Worm (Caenorhabditis elegans) whole organism, young adult: Measurements from ENCODE around the gene F46B3.23.

ENCODE experiments used
- F39B2.1 ChIP-seq: fragments of 200-800 bp; sonication (Bioruptor generic); IDR thresholded peaks from 2 replicates; pipeline ENCODE4 v1.3.6; 2022; ENCODE audit warnings: missing genetic modification reagents, missing genetic modification characterization, missing compliant biosample characterization
- F49E8.2 ChIP-seq: sonication (generic microtip); optimal IDR thresholded peaks from 3 replicates; lab custom pipeline; 2017; ENCODE audit warnings: missing genetic modification characterization, mild to moderate bottlenecking, missing compliant biosample characterization, antibody characterized with exemption, moderate library complexity; ENCODE audit not compliant: insufficient read depth
- F52B5.7 ChIP-seq: sonication (generic microtip); optimal IDR thresholded peaks from 2 replicates; lab custom pipeline; 2016; ENCODE audit warnings: mild to moderate bottlenecking, missing genetic modification characterization, missing compliant biosample characterization
- F57A8.1 ChIP-seq: fragments of 200-800 bp; sonication (Bioruptor generic); optimal IDR thresholded peaks from 2 replicates; lab custom pipeline; 2018; ENCODE audit warnings: mild to moderate bottlenecking, missing genetic modification characterization, moderate library complexity, missing compliant biosample characterization
- T26A5.8 ChIP-seq: sonication (generic microtip); optimal IDR thresholded peaks from 2 replicates; lab custom pipeline; 2016; ENCODE audit warnings: missing genetic modification characterization, missing compliant biosample characterization
- ZK185.1 ChIP-seq: sonication (generic microtip); optimal IDR thresholded peaks from 2 replicates; lab custom pipeline; 2016; ENCODE audit warnings: mild to moderate bottlenecking, missing genetic modification characterization, missing compliant biosample characterization; ENCODE audit not compliant: poor library complexity, severe bottlenecking
- aptf-3 ChIP-seq: fragments of 200-800 bp; sonication (Bioruptor generic); IDR thresholded peaks from 2 replicates; pipeline ENCODE4 v1.3.6; 2022; ENCODE audit warnings: missing genetic modification characterization, missing compliant biosample characterization
- attf-6 ChIP-seq: fragments of 200-800 bp; sonication (Bioruptor generic); IDR thresholded peaks from 2 replicates; pipeline ENCODE4 v1.3.6; 2022; ENCODE audit warnings: missing genetic modification reagents, missing genetic modification characterization, missing compliant biosample characterization
- ceh-100 ChIP-seq: fragments of 200-800 bp; sonication (Bioruptor generic); IDR thresholded peaks from 2 replicates; pipeline ENCODE4 v1.3.6; 2022; ENCODE audit warnings: missing genetic modification reagents, missing genetic modification characterization, missing compliant biosample characterization
- ceh-40 ChIP-seq: fragments of 200-800 bp; sonication (Bioruptor generic); IDR thresholded peaks from 2 replicates; pipeline ENCODE4 v1.3.6; 2022; ENCODE audit warnings: missing genetic modification characterization, missing compliant biosample characterization
- efl-1 ChIP-seq: fragments of 150-350 bp; optimal IDR thresholded peaks from 2 replicates; lab custom pipeline; 2014; ENCODE audit warnings: missing biosample characterization, missing genetic modification reagents, missing genetic modification characterization
- egrh-3 ChIP-seq: fragments of 200-800 bp; sonication (Bioruptor generic); IDR thresholded peaks from 2 replicates; pipeline ENCODE4 v1.3.6; 2022; ENCODE audit warnings: missing genetic modification reagents, missing genetic modification characterization, missing compliant biosample characterization
- ekl-4 ChIP-seq: fragments of 200-800 bp; sonication (Bioruptor generic); IDR thresholded peaks from 2 replicates; pipeline ENCODE4 v1.3.6; 2022; ENCODE audit warnings: missing genetic modification reagents, missing genetic modification characterization, missing compliant biosample characterization
- gei-17 ChIP-seq: fragments of 200-800 bp; sonication (Bioruptor generic); optimal IDR thresholded peaks from 2 replicates; lab custom pipeline; 2018; ENCODE audit warnings: mild to moderate bottlenecking, missing genetic modification characterization, missing compliant biosample characterization
- him-1 ChIP-seq: sonication (generic microtip); optimal IDR thresholded peaks from 2 replicates; lab custom pipeline; 2016; ENCODE audit warnings: missing genotype, missing genetic modification reagents, missing genetic modification characterization, missing compliant biosample characterization
- hmg-20 ChIP-seq: fragments of 200-800 bp; sonication (Bioruptor generic); IDR thresholded peaks from 2 replicates; pipeline ENCODE4 v1.3.6; 2022; ENCODE audit warnings: missing genetic modification reagents, missing genetic modification characterization, missing compliant biosample characterization
- hrde-1 ChIP-seq: sonication (generic microtip); optimal IDR thresholded peaks from 2 replicates; lab custom pipeline; 2016; ENCODE audit warnings: missing genetic modification characterization, mild to moderate bottlenecking, missing compliant biosample characterization, moderate library complexity, missing genotype, missing genetic modification reagents, borderline replicate concordance
- hsf-1 ChIP-seq: fragments of 200-800 bp; sonication (Bioruptor generic); IDR thresholded peaks from 2 replicates; pipeline ENCODE4 v1.3.6; 2022; ENCODE audit warnings: missing genetic modification reagents, missing genetic modification characterization, missing compliant biosample characterization
- lag-1 ChIP-seq: fragments of 200-800 bp; sonication (Bioruptor generic); IDR thresholded peaks from 2 replicates; pipeline ENCODE4 v1.3.6; 2022; ENCODE audit warnings: missing genetic modification reagents, missing genetic modification characterization, missing compliant biosample characterization
- lin-26 ChIP-seq: fragments of 200-800 bp; sonication (Bioruptor generic); IDR thresholded peaks from 2 replicates; pipeline ENCODE4 v1.3.6; 2022; ENCODE audit warnings: missing genetic modification reagents, missing genetic modification characterization, missing compliant biosample characterization
- lin-54 ChIP-seq: fragments of 200-800 bp; sonication (Bioruptor generic); optimal IDR thresholded peaks from 2 replicates; lab custom pipeline; 2018; ENCODE audit warnings: mild to moderate bottlenecking, missing genetic modification characterization, missing compliant biosample characterization
- madf-6 ChIP-seq: fragments of 200-800 bp; sonication (Bioruptor generic); IDR thresholded peaks from 2 replicates; pipeline ENCODE4 v1.3.6; 2022; ENCODE audit warnings: missing genetic modification reagents, missing genetic modification characterization, missing compliant biosample characterization
- mes-4 ChIP-seq: sonication (generic microtip); optimal IDR thresholded peaks from 2 replicates; lab custom pipeline; 2016; ENCODE audit warnings: missing genotype, missing genetic modification characterization, missing compliant biosample characterization
- mxl-1 ChIP-seq: sonication (generic microtip); optimal IDR thresholded peaks from 2 replicates; lab custom pipeline; 2016; ENCODE audit warnings: missing genetic modification characterization, missing compliant biosample characterization
- nfya-1 ChIP-seq: sonication (generic microtip); optimal IDR thresholded peaks from 2 replicates; lab custom pipeline; 2017; ENCODE audit warnings: antibody characterized with exemption, missing compliant biosample characterization, missing genetic modification characterization, borderline replicate concordance; ENCODE audit not compliant: insufficient read depth
- nfya-2 ChIP-seq: fragments of 200-800 bp; sonication (Bioruptor generic); IDR thresholded peaks from 2 replicates; pipeline ENCODE4 v1.3.6; 2022; ENCODE audit warnings: missing genetic modification reagents, missing genetic modification characterization, missing compliant biosample characterization
- nhr-179 ChIP-seq: sonication (generic microtip); optimal IDR thresholded peaks from 2 replicates; lab custom pipeline; 2016; ENCODE audit warnings: mild to moderate bottlenecking, missing genetic modification characterization, missing compliant biosample characterization
- pbrm-1 ChIP-seq: fragments of 200-800 bp; sonication (Bioruptor generic); IDR thresholded peaks from 2 replicates; pipeline ENCODE4 v1.3.6; 2022; ENCODE audit warnings: missing genetic modification reagents, missing genetic modification characterization, missing compliant biosample characterization
- pha-4 ChIP-seq: fragments of 150-350 bp; sonication (generic microtip); optimal IDR thresholded peaks from 2 replicates; lab custom pipeline; 2014; ENCODE audit warnings: missing biosample characterization, missing genetic modification reagents, missing genetic modification characterization
- rcor-1 ChIP-seq: fragments of 200-800 bp; sonication (Bioruptor generic); IDR thresholded peaks from 2 replicates; pipeline ENCODE4 v1.3.6; 2022; ENCODE audit warnings: missing genetic modification reagents, missing genetic modification characterization, missing compliant biosample characterization
- repo-1 ChIP-seq: sonication (generic microtip); optimal IDR thresholded peaks from 2 replicates; lab custom pipeline; 2017; ENCODE audit warnings: mild to moderate bottlenecking, missing genetic modification characterization, missing compliant biosample characterization
- snpc-4 ChIP-seq, 5 experiments: fragments of 150-350 bp in 1 of 5; sonication (generic microtip) in 4 of 5; optimal IDR thresholded peaks; 2 replicates each; lab custom pipeline; 2014 to 2018; ENCODE audit warnings: missing genetic modification characterization in 5 of 5, missing biosample characterization in 3 of 5, antibody characterized with exemption in 2 of 5, mild to moderate bottlenecking in 2 of 5, missing compliant biosample characterization in 2 of 5, missing genotype in 2 of 5, moderate library complexity in 2 of 5, missing genetic modification reagents in 1 of 5
- zim-3 ChIP-seq: sonication (generic microtip); optimal IDR thresholded peaks from 2 replicates; lab custom pipeline; 2017; ENCODE audit warnings: mild to moderate bottlenecking, missing genetic modification characterization, moderate library complexity, missing compliant biosample characterization
- ztf-18 ChIP-seq: sonication (generic microtip); optimal IDR thresholded peaks from 2 replicates; lab custom pipeline; 2016; ENCODE audit warnings: missing genotype, mild to moderate bottlenecking, missing genetic modification characterization, missing compliant biosample characterization
- ztf-6 ChIP-seq: fragments of 200-800 bp; sonication (Bioruptor generic); IDR thresholded peaks from 2 replicates; pipeline ENCODE4 v1.3.6; 2022; ENCODE audit warnings: missing genetic modification reagents, missing genetic modification characterization, missing compliant biosample characterization

The F46B3.23 gene

DNA sequence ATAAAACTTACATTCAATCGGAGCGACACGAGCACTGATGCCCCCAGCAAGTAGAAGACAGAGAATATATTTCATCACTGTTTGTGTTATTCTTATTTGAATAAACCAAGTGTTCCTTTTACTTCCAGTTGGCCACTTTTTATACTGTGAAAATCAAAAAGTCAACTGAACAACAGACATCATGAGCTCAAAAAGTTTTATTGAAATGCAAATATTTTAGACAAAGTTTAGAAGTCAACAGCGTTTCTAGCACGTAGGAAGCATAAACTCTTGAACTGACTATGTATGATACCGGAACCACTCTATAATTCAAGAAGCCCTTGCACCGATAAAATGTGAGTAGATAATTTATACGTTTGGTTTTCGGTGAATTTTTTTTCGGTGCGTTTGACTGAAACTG, 24.7 kb upstream of the F46B3.23 start, which contains the start of gene F46B3.14 (continued):
- TF ChIP-seq madf-6 (GFP tag; lab: Robert Waterston, UW): no peak
- no peak for TF ChIP-seq him-1 (tag; lab: Kevin White, UChicago)
- no peak for TF ChIP-seq ztf-6

DNA sequence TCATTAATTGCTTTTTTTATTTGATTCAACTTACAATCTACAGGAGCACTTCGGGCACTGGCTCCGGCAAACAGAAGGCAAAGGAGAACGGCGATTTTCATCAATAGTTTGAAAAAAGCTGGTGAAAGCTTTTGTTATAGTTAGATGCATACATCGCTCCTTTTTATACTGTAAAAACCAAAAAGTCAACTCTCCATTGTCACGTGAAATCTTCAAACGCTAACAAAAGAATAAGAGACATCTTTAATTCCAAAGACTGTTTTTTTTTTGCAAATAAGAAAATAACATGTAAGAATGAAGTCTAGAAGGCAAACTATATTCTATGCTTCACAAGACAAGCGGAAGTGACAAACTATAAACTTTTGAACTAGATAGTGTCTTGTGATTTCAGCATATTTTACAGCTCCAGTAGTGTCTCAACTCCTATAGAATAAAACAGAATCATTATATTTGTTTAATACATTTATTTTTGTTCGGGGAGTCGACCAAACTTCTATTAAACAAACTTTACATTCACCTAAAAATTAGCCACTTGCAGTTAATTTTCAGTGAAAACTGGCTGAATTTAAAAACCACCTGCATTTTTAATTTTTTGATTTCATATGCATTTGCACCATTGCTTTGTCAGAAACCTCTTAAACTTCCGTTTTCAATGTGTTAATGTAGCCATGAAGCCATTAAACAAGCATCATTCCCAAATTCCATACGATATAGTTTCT, 19.7 kb upstream of the F46B3.23 start, which contains the start of the genes F46B3.9 and srz-18:
TSS of gene F46B3.9 (minus strand) at position 101 of the 719 bp plus-strand sequence.
TSS of gene srz-18 (plus strand) at position 669 of the 719 bp plus-strand sequence.
- TF ChIP-seq efl-1 (GFP tag; lab: Kevin White, UChicago): no peak
- TF ChIP-seq aptf-3 (GFP tag; lab: Robert Waterston, UW): no peak
- TF ChIP-seq F57A8.1 (GFP tag; lab: Kevin White, UChicago): no peak
- no peak for TF ChIP-seq zim-3 (tag; lab: Kevin White, UChicago)
- TF ChIP-seq ZK185.1: no peak
- TF ChIP-seq pha-4 (tag; lab: Kevin White, UChicago): no peak
- TF ChIP-seq nhr-179: no peak
- no peak for TF ChIP-seq lin-26 (GFP tag; lab: Robert Waterston, UW)
- TF ChIP-seq T26A5.8 (tag; lab: Kevin White, UChicago): no peak
- no peak for TF ChIP-seq ceh-100 (GFP tag; lab: Robert Waterston, UW)
- TF ChIP-seq rcor-1: no peak
- TF ChIP-seq ceh-40: no peak
- TF ChIP-seq ekl-4 (GFP tag; lab: Robert Waterston, UW): no peak
- no peak for TF ChIP-seq F49E8.2 (tag; lab: Kevin White, UChicago)
- no peak for TF ChIP-seq egrh-3
- TF ChIP-seq hrde-1 (tag; lab: Kevin White, UChicago): no peak
- no peak for TF ChIP-seq lag-1 (GFP tag; lab: Robert Waterston, UW)
- no peak for TF ChIP-seq F39B2.1 (GFP tag; lab: Robert Waterston, UW)

- TF ChIP-seq pbrm-1 (GFP tag; lab: Robert Waterston, UW): no peak
- TF ChIP-seq repo-1 (tag; lab: Kevin White, UChicago): no peak
- TF ChIP-seq nfya-1 (tag; lab: Kevin White, UChicago): no peak
- no peak for TF ChIP-seq ztf-18 (tag; lab: Kevin White, UChicago)
- TF ChIP-seq him-1 (tag; lab: Kevin White, UChicago): no peak
- TF ChIP-seq hmg-20 (GFP tag; lab: Robert Waterston, UW): no peak
- no peak for TF ChIP-seq F52B5.7
- TF ChIP-seq mes-4: no peak
- TF ChIP-seq snpc-4 (GFP tag; optimal IDR thresholded peaks at IDR 0.05; lab: Kevin White, UChicago): no peak
- TF ChIP-seq snpc-4 (tag; optimal IDR thresholded peaks at IDR 0.05; lab: Kevin White, UChicago): no peak
- TF ChIP-seq gei-17 (GFP tag; lab: Kevin White, UChicago): no peak
- TF ChIP-seq efl-1 (GFP tag; lab: Kevin White, UChicago): no peak
Observed at ce11 chrV:20625260-20625659, 18.7 kb upstream of the F46B3.23 start.

- TF ChIP-seq lin-54 (no peak), attf-6 (GFP tag; lab: Robert Waterston, UW) (no peak), mxl-1 (tag; lab: Kevin White, UChicago) (no peak), rcor-1 (no peak), nhr-179 (no peak), nfya-2 (GFP tag; lab: Robert Waterston, UW) (no peak), hsf-1 (GFP tag; lab: Robert Waterston, UW) (no peak), ztf-6 (no peak)
Observed at ce11 chrV:20623060-20623459, 16.5 kb upstream of the F46B3.23 start, which contains the start of gene F46B3.8. TSS of gene F46B3.8 (minus strand) at chrV:20623160.
